Fruit fly (Drosophila melanogaster): ENCODE measurements around the gene CG9988.

Gene CG9988

DNA sequence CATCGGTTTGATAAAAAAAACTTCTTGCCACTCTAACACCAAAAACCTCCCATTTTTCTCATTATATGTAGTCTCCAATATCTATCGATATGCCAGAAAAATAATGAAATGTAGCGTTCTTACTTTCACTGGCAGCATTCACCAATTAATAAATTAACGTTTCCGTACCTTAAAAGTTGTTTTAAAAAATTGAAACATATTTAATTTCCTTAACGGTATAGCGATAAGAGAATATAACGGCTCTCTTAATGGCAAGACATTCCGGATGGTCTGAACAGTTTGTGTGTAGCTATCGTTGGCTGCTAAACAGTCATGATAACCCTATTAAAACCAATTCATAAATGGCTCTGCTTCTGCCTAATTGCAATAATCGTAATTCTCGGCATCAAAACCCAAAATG, at the start of gene CG9988:
TSS of gene CG9988 (plus strand) at position 301 of the 400 bp plus-strand sequence.
- TF ChIP-seq pan (optimal IDR thresholded peaks at IDR 0.05) (no peak), psq (optimal IDR thresholded peaks at IDR 0.05) (no peak), Dll (optimal IDR thresholded peaks at IDR 0.05) (no peak), CG8478 (optimal IDR thresholded peaks at IDR 0.05) (no peak), usp (GFP tag; optimal IDR thresholded peaks at IDR 0.05) (no peak), EcR (GFP tag; optimal IDR thresholded peaks at IDR 0.05) (no peak)

DNA sequence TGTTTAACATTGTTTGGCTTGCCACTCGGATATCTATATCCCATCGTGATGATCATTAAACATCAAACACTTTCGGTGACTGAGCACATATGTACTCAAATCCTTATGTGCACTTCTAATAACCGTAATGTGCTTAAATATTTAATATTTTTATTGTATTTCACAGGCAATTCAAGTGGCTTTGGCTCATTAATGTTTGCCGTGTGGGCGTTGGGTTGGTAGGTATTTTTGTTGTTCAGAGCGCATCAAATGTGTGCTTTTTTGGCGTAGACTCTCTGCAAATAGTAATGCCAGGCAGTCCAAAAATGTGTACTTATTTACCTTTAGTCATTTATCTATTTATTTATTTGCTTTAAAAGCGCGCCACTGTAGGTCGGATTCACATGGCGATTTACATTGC, 49.3 kb upstream of the CG9988 start:
- TF ChIP-seq usp (GFP tag; optimal IDR thresholded peaks at IDR 0.05) = no peak
- no peak for TF ChIP-seq Dll (optimal IDR thresholded peaks at IDR 0.05)
- no peak for TF ChIP-seq EcR (GFP tag; optimal IDR thresholded peaks at IDR 0.05)

DNA sequence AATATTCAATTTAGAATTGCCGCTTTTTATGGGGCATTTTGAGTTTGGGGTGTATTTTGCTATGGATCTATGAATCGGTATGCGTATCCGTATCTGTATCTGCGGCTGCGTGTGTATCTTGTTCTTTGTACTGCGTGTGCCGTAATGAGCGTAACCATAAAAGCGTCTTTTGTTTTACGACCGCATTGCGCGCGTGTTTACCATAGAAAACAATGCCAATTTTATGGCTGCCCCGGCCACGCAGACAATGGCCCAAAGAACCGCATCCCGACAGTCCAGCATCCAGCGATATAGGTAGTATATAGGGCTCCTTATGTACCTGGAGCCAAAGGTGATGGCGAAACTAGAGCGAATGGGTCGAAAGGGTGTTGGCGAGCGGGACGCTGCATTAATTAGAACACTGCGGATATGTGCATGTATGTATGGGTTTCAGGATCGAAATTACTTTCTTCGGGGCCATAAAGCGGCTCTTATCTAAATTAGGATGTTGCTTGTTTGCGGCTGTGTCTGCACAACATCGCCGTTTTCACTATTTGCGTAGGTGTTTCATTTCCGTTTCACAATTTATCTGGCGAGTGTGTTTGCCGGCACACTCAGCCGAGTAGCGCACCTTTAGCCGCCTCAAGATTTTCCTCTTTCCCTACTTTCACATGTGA, 47.7 kb upstream of the CG9988 start:
- no peak for TF ChIP-seq Dll (optimal IDR thresholded peaks at IDR 0.05)
- no peak for TF ChIP-seq pan (optimal IDR thresholded peaks at IDR 0.05)
- no peak for TF ChIP-seq EcR (GFP tag; optimal IDR thresholded peaks at IDR 0.05)
- no peak for TF ChIP-seq psq (optimal IDR thresholded peaks at IDR 0.05)
- no peak for TF ChIP-seq usp (GFP tag; optimal IDR thresholded peaks at IDR 0.05)
- no peak for TF ChIP-seq CG8478 (optimal IDR thresholded peaks at IDR 0.05)

DNA sequence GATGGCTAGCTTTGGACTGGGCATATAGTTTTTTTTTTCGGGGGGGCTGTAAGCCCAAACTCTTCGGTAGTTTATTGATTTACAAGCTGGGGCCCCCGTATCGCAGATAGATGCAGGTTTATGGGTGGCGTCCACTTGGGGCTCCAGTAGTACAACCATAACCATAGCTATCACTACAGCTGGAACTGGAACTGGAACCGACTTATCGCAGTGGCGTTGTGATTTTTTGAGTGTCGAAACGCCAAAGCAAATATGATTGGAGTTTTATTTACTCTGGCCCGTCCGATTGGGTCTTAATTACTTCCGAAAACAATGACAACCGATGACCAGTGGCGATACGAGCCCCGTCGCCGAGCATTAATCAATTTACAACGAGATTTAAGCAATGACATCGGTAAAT, 45.7 kb upstream of the CG9988 start:
- TF ChIP-seq pan (optimal IDR thresholded peaks at IDR 0.05) (no peak), CG8478 (optimal IDR thresholded peaks at IDR 0.05) (no peak), psq (optimal IDR thresholded peaks at IDR 0.05) (no peak), usp (GFP tag; optimal IDR thresholded peaks at IDR 0.05) (no peak), EcR (GFP tag; optimal IDR thresholded peaks at IDR 0.05) (no peak), Dll (optimal IDR thresholded peaks at IDR 0.05) (no peak)

DNA sequence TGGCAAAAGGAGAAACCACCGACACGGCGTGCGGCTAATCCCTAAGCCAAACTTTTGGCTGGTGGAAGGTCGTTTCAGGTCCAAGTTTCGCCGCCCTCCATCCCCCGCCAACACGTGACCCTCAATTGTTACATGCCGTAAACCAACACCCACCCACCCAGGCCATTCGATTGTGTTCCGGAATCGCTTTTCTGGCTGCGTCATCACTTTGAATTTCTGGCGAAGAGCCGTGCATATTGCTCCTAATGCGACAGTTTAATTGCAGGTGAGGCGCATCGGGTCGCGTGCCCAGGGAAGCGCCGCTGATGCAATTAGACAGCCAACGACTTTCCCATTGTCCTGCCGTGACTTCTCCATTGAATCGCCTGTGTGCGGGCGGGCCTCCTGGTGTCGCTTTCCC, 41.3 kb upstream of the CG9988 start:
- no peak for TF ChIP-seq usp (GFP tag; optimal IDR thresholded peaks at IDR 0.05)
- no peak for TF ChIP-seq psq (optimal IDR thresholded peaks at IDR 0.05)
- no peak for TF ChIP-seq pan (optimal IDR thresholded peaks at IDR 0.05)
- no peak for TF ChIP-seq EcR (GFP tag; optimal IDR thresholded peaks at IDR 0.05)
- no peak for TF ChIP-seq CG8478 (optimal IDR thresholded peaks at IDR 0.05)
- no peak for TF ChIP-seq Dll (optimal IDR thresholded peaks at IDR 0.05)

DNA sequence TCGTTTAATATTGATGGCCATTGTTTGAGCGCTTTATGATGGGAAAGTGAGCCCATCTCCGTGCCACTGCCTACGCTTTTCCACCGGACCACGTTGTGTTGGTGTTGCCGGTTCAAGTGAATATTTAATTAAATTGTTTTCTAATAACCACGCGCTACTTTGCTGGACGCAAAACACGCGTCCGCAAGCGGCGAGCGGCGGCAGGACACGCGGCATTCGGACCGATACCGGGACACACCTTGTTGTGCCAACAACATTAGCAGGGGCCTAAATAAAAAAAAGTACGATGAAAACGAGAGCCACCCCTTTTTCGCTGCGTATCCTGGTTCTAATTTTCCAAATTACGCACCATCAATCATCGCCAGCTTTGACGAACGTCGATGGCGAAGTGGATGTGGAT, 40.4 kb upstream of the CG9988 start:
- TF ChIP-seq pan (optimal IDR thresholded peaks at IDR 0.05) (no peak), EcR (GFP tag; optimal IDR thresholded peaks at IDR 0.05) (no peak), psq (optimal IDR thresholded peaks at IDR 0.05) (no peak), CG8478 (optimal IDR thresholded peaks at IDR 0.05) (no peak)

DNA sequence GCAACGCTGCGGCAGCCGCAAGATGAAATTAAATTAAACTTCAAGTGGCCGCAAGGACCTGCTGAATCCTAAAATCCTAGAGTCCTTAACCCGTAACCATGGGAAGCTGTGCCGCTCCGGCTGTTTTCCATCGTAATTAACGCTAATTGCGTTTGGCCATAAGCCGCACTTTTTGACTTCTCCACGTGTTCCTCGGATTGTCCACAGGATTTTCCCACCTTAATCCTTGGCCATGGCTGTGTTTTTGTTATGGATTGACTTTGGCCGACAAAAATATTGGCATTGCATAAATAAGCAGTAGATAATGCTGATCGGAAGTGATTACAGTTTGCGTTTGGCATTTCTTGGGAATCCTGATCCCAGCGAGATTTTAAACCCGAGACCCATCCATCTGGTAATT, 39.9 kb upstream of the CG9988 start:
- TF ChIP-seq pan (optimal IDR thresholded peaks at IDR 0.05) (no peak), CG8478 (optimal IDR thresholded peaks at IDR 0.05) (no peak), Dll (optimal IDR thresholded peaks at IDR 0.05) (no peak), EcR (GFP tag; optimal IDR thresholded peaks at IDR 0.05) (no peak), psq (optimal IDR thresholded peaks at IDR 0.05) (no peak), usp (GFP tag; optimal IDR thresholded peaks at IDR 0.05) (no peak)

DNA sequence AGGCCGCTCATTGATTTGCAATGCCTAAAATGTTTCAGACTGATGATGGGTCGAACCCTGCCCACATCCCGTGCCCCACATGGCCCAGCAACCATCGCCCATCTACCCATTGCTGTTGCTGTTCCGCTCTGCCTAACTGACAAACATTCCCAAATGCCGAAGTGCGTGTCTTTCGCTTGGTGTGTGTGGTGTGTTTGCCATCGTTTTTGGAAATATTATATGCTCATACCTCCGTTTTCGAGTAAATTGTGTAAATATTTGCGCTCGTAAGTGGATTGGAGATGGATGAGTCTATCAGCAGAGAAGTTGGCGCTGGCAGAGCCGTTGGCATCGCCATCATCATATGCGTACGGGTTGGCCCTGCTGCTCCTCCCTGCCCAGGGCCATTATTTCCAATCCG, 38.7 kb upstream of the CG9988 start:
- TF ChIP-seq CG8478 (optimal IDR thresholded peaks at IDR 0.05) (no peak), Dll (optimal IDR thresholded peaks at IDR 0.05) (no peak), EcR (GFP tag; optimal IDR thresholded peaks at IDR 0.05) (no peak), psq (optimal IDR thresholded peaks at IDR 0.05) (no peak), usp (GFP tag; optimal IDR thresholded peaks at IDR 0.05) (no peak)

DNA sequence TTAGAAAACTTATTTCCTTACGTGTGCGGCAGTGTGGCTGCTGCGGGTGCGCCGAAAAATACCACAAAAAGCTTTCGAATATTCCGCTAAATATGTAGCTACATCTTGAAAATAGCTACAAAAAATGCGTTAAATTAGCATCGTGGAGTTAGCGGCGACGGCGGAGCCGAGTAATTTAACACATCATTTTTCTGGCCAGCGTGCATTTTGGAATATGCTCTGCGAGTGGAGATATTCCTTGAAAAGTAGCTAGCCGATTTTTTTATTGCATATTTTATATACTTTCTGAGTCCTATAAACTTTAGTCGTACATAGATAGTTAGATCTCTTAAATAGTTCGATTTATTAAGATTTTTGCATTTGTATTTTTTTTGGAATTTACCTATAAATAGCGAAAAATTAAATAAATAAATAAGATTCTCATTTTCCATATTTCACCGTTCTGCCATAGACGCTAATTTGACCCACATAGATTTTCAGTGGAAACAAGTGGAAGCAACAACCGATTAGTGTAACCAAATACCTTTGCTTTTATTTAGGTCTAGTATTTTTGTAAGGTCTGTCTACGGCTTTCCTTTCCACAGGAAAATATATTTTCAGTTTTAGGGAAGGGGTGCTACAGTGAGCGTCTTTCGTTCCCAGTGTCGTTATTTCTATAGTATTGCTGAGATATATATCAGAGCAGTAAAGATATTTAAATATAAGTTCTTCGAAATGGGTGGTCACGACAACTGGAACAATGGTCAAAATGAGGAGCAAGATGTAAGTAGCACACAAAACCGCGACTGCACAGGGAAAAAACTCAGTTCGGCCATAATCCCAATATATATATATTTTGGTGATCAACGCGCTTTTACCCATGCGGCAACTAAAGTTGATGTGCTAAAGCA, 36.7 kb upstream of the CG9988 start, which contains the start of the genes Noa36 and Hrb98DE:
TSS of gene Noa36 (minus strand) at position 51 of the 890 bp plus-strand sequence.
TSS of gene Hrb98DE (plus strand) at position 597 of the 890 bp plus-strand sequence.
- TF ChIP-seq usp (GFP tag; optimal IDR thresholded peaks at IDR 0.05) (no peak), EcR (GFP tag; optimal IDR thresholded peaks at IDR 0.05) (no peak), psq (optimal IDR thresholded peaks at IDR 0.05) (no peak), Dll (optimal IDR thresholded peaks at IDR 0.05) (no peak), pan (optimal IDR thresholded peaks at IDR 0.05) (no peak), CG8478 (optimal IDR thresholded peaks at IDR 0.05) (no peak)

DNA sequence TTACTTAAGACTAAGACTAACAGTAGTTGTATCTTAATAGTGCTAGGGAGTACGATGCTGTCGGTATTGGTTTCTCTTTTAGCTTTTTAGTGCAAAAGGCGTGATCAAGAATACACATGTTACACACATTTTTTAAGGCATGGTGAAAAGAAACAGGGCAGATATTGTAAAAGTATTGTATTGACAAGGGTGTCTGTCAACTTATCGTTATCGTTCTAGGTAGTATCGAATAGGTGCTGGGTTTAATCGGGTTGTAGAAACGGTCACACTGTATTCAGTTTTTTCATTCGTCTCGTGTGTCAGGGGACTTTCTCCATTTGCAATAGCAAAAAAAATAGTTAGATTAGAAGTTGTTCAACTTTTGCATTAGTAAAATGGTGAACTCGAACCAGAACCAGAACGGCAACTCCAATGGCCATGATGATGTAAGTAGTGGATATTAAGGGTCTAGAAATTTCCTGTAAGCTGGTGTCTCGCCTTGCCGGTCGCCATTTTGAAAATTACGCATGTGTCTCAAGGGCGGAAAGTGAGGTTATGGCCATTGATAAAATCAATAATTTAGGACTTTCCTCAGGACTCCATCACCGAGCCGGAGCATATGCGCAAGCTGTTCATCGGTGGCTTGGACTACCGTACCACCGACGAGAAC, 35.9 kb upstream of the CG9988 start:
- TF ChIP-seq EcR (GFP tag; optimal IDR thresholded peaks at IDR 0.05) = no peak
- no peak for TF ChIP-seq psq (optimal IDR thresholded peaks at IDR 0.05)
- TF ChIP-seq pan (optimal IDR thresholded peaks at IDR 0.05) = no peak
- no peak for TF ChIP-seq usp (GFP tag; optimal IDR thresholded peaks at IDR 0.05)
- TF ChIP-seq CG8478 (optimal IDR thresholded peaks at IDR 0.05) = no peak
- TF ChIP-seq Dll (optimal IDR thresholded peaks at IDR 0.05) = no peak

DNA sequence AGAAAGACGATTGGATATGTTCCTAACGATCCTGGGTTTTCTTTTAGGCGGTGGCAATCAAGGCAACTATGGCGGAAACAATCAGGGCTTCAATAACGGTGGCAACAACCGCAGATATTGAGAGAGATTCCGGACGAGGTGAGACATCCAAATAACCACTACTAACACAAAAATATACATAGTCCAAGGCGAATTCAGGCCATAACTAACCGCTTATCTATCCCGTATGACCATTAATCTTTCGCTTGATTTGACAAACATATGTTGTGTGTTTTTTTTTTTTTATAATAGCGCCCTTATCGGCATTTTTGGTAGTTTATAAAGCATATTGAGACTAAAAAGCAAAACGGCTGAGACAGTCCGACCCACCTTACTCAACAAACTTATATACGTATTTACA, 32.6 kb upstream of the CG9988 start:
- TF ChIP-seq psq (optimal IDR thresholded peaks at IDR 0.05) (no peak), pan (optimal IDR thresholded peaks at IDR 0.05) (no peak), CG8478 (optimal IDR thresholded peaks at IDR 0.05) (no peak), usp (GFP tag; optimal IDR thresholded peaks at IDR 0.05) (no peak), EcR (GFP tag; optimal IDR thresholded peaks at IDR 0.05) (no peak), Dll (optimal IDR thresholded peaks at IDR 0.05) (no peak)

DNA sequence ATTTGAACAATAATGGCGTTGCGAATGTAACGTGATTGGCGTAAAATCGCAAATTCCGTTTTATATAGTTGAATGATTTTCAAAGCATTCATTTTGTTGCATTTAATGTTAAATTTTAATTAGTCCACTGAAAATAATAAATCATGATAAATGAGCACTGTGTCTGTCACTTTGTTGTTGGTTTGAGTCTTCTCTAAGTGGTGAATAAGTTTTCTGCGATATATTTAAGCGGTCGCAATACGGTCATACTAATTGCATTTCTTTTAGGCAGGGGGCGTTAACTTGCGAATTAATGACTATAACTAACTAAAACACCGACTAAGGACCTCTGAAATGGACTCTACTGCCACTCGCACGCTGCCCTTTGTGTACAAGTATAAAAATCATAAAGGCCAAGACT, 30.4 kb upstream of the CG9988 start, which contains the start of gene CG9986:
TSS of gene CG9986 (plus strand) at position 245 of the 400 bp plus-strand sequence.
- TF ChIP-seq usp (GFP tag; optimal IDR thresholded peaks at IDR 0.05) (no peak), psq (optimal IDR thresholded peaks at IDR 0.05) (no peak), CG8478 (optimal IDR thresholded peaks at IDR 0.05) (no peak), Dll (optimal IDR thresholded peaks at IDR 0.05) (no peak), EcR (GFP tag; optimal IDR thresholded peaks at IDR 0.05) (no peak), pan (optimal IDR thresholded peaks at IDR 0.05) (no peak)
